Fruit fly (Drosophila melanogaster): Measurements from ENCODE around the gene Dhod.

Dhod gene

DNA sequence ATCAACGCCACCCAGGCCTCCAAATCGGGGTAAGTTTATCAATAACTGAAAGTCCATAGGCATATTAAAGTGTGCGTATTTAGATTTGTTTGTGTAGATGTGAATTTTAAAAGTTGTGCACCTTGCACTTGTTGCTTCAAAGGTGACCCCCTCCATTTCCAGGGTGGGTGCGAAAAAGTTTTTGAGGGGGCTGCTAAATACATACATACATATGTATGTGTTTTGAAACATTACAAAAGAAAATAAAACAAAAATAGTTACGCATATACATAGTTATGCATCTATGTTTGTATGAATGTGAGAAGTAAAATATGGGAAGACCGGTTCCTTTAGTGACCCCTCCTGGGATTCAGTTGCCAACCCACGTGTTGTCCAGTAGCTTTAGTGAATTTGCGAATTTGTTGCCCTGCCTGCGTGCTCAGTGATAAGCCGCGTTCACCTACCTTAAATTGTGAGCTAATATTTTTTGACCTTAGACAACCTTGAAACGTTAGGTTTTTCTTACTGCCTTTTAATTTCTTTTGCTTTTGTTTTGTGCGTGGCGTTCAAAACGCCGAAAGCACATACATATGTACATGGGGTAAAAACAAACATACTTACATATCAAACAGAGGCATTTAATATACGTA lies 17.3 kb upstream of the Dhod start:
- no peak for TF ChIP-seq noc (tag; optimal IDR thresholded peaks at IDR 0.05)

DNA sequence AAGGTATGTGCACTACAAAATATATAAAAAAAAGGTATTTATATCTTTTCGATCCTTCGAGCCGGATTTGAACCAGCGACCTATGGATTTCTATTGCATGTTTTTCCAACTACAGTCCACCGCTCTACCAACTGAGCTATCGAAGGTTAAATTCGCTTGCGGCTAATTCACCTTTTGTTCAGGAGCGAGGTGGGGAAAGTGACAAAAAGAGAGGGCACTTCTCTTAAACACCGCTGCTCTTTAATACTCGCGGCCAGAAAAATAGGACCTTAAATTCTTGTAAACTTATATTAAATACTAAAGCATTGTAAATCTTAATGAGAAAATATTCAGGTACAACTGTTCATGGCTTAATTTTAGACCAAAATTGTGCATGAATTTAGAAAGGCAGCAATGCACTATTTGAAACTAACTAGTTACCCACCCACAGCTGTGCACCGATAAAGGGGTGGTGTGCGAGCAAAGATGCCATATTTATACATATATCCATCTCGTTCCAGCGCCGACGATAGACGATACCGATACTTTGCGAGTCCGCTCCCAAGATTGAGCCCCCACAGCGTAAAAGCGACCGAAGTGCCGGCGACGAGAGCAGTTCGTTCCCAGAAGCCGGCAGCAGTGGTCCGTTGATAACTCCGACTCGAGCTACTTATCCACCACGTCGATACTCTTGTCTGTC lies 16.5 kb upstream of the Dhod start:
- peak; percentile 98 for TF ChIP-seq noc (tag; optimal IDR thresholded peaks at IDR 0.05)

- TF ChIP-seq noc (tag; optimal IDR thresholded peaks at IDR 0.05), result peak; percentile 15
Observed at dm6 chr3R:8668024-8668856, 15.5 kb upstream of the Dhod start.

dm6 chr3R:8667568-8667967 lies 14.9 kb upstream of the Dhod start, which contains the start of gene CG8036:
Gene CG8036 (plus strand): TSS chr3R:8667868.
- TF ChIP-seq noc (tag; optimal IDR thresholded peaks at IDR 0.05), result no peak

dm6 chr3R:8664699-8665340 lies 12.1 kb upstream of the Dhod start:
- TF ChIP-seq noc (tag; optimal IDR thresholded peaks at IDR 0.05), result no peak

- TF ChIP-seq noc (tag; optimal IDR thresholded peaks at IDR 0.05), result peak; percentile 52
Observed at dm6 chr3R:8663668-8664283, 11.1 kb upstream of the Dhod start, which contains the start of gene CG8032. Gene CG8032 (plus strand): TSS chr3R:8664115.

dm6 chr3R:8660661-8661060 lies 7.9 kb upstream of the Dhod start, which contains the start of gene bel:
Gene bel (minus strand): TSS chr3R:8660761.
- no peak for TF ChIP-seq noc (tag; optimal IDR thresholded peaks at IDR 0.05)

dm6 chr3R:8659907-8660660 lies 7.4 kb upstream of the Dhod start:
- peak; percentile 7 for TF ChIP-seq noc (tag; optimal IDR thresholded peaks at IDR 0.05)

- peak; percentile 62 for TF ChIP-seq noc (tag; optimal IDR thresholded peaks at IDR 0.05)
Observed at dm6 chr3R:8659200-8659897, 6.6 kb upstream of the Dhod start.

- no peak for TF ChIP-seq noc (tag; optimal IDR thresholded peaks at IDR 0.05)
Observed at dm6 chr3R:8658688-8659087, 6.0 kb upstream of the Dhod start.

dm6 chr3R:8654666-8655065 lies 1.9 kb upstream of the Dhod start, which contains the start of gene CG42489:
Gene CG42489 (minus strand): TSS chr3R:8654766.
- TF ChIP-seq noc (tag; optimal IDR thresholded peaks at IDR 0.05), result no peak

DNA sequence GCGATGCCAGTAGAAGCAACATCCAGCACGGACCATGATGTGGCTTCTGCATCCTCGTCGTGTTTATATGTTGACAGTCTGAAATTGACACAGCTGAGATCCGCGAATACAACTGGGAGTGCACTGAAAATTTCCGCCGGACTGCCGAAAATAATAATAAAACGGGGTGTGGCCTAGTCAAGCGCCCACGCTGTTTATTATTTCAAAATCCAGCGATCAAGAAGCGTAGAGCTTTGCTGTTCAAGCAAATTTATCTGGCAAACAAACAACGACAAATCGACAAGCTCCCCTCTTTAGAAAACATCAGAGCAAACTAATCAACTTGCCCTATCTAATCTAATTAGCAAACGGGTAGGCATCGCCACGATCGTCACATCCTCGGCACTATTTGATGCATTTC lies 1.3 kb upstream of the Dhod start:
- TF ChIP-seq noc (tag; optimal IDR thresholded peaks at IDR 0.05), result no peak

- TF ChIP-seq noc (tag; optimal IDR thresholded peaks at IDR 0.05), result peak; percentile 98
Observed at dm6 chr3R:8650741-8651140, 2.0 kb downstream of the Dhod start, which contains the start of the genes Mkk4 and SLIRP2. Gene Mkk4 (minus strand): TSS chr3R:8650796. Gene SLIRP2 (plus strand): TSS chr3R:8651084.

Measured in whole organism, larva.